Worm (Caenorhabditis elegans) whole organism, L3 larva: Measurements from ENCODE around the gene F47C12.7.

Experiments used
- R02D3.7 ChIP-seq: fragments of 150-350 bp; optimal IDR thresholded peaks from 2 replicates; lab custom pipeline; 2014; ENCODE audit warnings: missing biosample characterization, missing genetic modification characterization
- ZK546.5 ChIP-seq: sonication (generic microtip); optimal IDR thresholded peaks from 2 replicates; lab custom pipeline; 2017; ENCODE audit warnings: missing biosample characterization, missing genetic modification characterization
- aly-2 ChIP-seq: fragments of 150-350 bp; optimal IDR thresholded peaks from 2 replicates; lab custom pipeline; 2014; ENCODE audit warnings: missing biosample characterization, missing genetic modification characterization
- ama-1 ChIP-seq: fragments of 150-350 bp; optimal IDR thresholded peaks from 2 replicates; lab custom pipeline; 2018
- ceh-16 ChIP-seq: sonication (generic microtip); optimal IDR thresholded peaks from 2 replicates; lab custom pipeline; 2017; ENCODE audit warnings: missing biosample characterization, missing genetic modification characterization
- ceh-28 ChIP-seq: fragments of 150-350 bp; optimal IDR thresholded peaks from 2 replicates; lab custom pipeline; 2014; ENCODE audit warnings: missing biosample characterization, missing genetic modification reagents, missing genetic modification characterization
- ceh-82 ChIP-seq: fragments of 150-350 bp; optimal IDR thresholded peaks from 2 replicates; lab custom pipeline; 2014; ENCODE audit warnings: missing biosample characterization, missing genetic modification characterization
- ceh-9 ChIP-seq: sonication (generic microtip); optimal IDR thresholded peaks from 2 replicates; lab custom pipeline; 2018; ENCODE audit warnings: missing biosample characterization, missing genetic modification characterization
- daf-12 ChIP-seq: fragments of 150-350 bp; optimal IDR thresholded peaks from 2 replicates; lab custom pipeline; 2014; ENCODE audit warnings: missing biosample characterization, missing genetic modification reagents, missing genetic modification characterization
- egl-27 ChIP-seq: sonication (generic microtip); optimal IDR thresholded peaks from 4 replicates; lab custom pipeline; 2017; ENCODE audit warnings: missing biosample characterization, missing genetic modification reagents, missing genetic modification characterization
- egl-5 ChIP-seq: fragments of 150-350 bp; optimal IDR thresholded peaks from 2 replicates; lab custom pipeline; 2017; ENCODE audit warnings: missing biosample characterization, missing genetic modification reagents, missing genetic modification characterization, inconsistent platforms
- elt-1 ChIP-seq: fragments of 150-350 bp; optimal IDR thresholded peaks from 2 replicates; lab custom pipeline; 2014; ENCODE audit warnings: missing biosample characterization, missing genetic modification characterization
- elt-3 ChIP-seq, 3 experiments: fragments of 150-350 bp in 1 of 3; sonication (generic microtip) in 2 of 3; optimal IDR thresholded peaks; 2 replicates in 2 of 3; 4 replicates in 1 of 3; lab custom pipeline; 2014 to 2017; ENCODE audit warnings: missing biosample characterization in 3 of 3, missing genetic modification characterization in 3 of 3
- eor-1 ChIP-seq, 2 experiments: fragments of 150-350 bp; optimal IDR thresholded peaks; 2 replicates each; lab custom pipeline; 2014 to 2018; ENCODE audit warnings: missing biosample characterization in 2 of 2, missing genetic modification characterization in 2 of 2
- fkh-10 ChIP-seq: sonication (generic microtip); optimal IDR thresholded peaks from 2 replicates; lab custom pipeline; 2017; ENCODE audit warnings: missing biosample characterization, missing genetic modification reagents, missing genetic modification characterization
- fkh-2 ChIP-seq: fragments of 150-350 bp; optimal IDR thresholded peaks from 2 replicates; lab custom pipeline; 2014; ENCODE audit warnings: missing biosample characterization, missing genetic modification reagents, missing genetic modification characterization
- fos-1 ChIP-seq: fragments of 150-350 bp; optimal IDR thresholded peaks from 2 replicates; lab custom pipeline; 2014; ENCODE audit warnings: missing biosample characterization, missing genetic modification characterization
- jun-1 ChIP-seq: fragments of 150-350 bp; optimal IDR thresholded peaks from 2 replicates; lab custom pipeline; 2014; ENCODE audit warnings: missing biosample characterization, missing genetic modification reagents, missing genetic modification characterization
- lin-15B ChIP-seq: fragments of 150-350 bp; optimal IDR thresholded peaks from 2 replicates; lab custom pipeline; 2014; ENCODE audit warnings: missing biosample characterization, missing genetic modification characterization
- lsy-12 ChIP-seq: sonication (generic microtip); optimal IDR thresholded peaks from 2 replicates; lab custom pipeline; 2016; ENCODE audit warnings: mild to moderate bottlenecking, missing genetic modification characterization, missing compliant biosample characterization
- mdl-1 ChIP-seq: fragments of 150-350 bp; optimal IDR thresholded peaks from 2 replicates; lab custom pipeline; 2014; ENCODE audit warnings: missing biosample characterization, missing genetic modification characterization
- mml-1 ChIP-seq: fragments of 150-350 bp; sonication (generic microtip); optimal IDR thresholded peaks from 3 replicates; lab custom pipeline; 2014; ENCODE audit warnings: missing biosample characterization, missing genetic modification characterization
- nfya-1 ChIP-seq: sonication (generic microtip); optimal IDR thresholded peaks from 2 replicates; lab custom pipeline; 2017; ENCODE audit warnings: missing genetic modification characterization, mild to moderate bottlenecking, missing compliant biosample characterization, antibody characterized with exemption, moderate library complexity; ENCODE audit not compliant: insufficient read depth
- nhr-11 ChIP-seq: fragments of 150-350 bp; optimal IDR thresholded peaks from 2 replicates; lab custom pipeline; 2014; ENCODE audit warnings: missing biosample characterization, missing genetic modification characterization
- nhr-12 ChIP-seq: fragments of 150-350 bp; optimal IDR thresholded peaks from 2 replicates; lab custom pipeline; 2014; ENCODE audit warnings: missing biosample characterization, missing genetic modification characterization
- nhr-23 ChIP-seq: fragments of 150-350 bp; optimal IDR thresholded peaks from 2 replicates; lab custom pipeline; 2014; ENCODE audit warnings: missing biosample characterization, missing genetic modification reagents, missing genetic modification characterization
- nhr-25 ChIP-seq: sonication (generic microtip); optimal IDR thresholded peaks from 2 replicates; lab custom pipeline; 2017; ENCODE audit warnings: missing biosample characterization, missing genetic modification characterization
- nhr-28 ChIP-seq: fragments of 150-350 bp; optimal IDR thresholded peaks from 2 replicates; lab custom pipeline; 2014; ENCODE audit warnings: missing biosample characterization, missing genetic modification characterization
- nhr-43 ChIP-seq: sonication (generic microtip); optimal IDR thresholded peaks from 2 replicates; lab custom pipeline; 2016; ENCODE audit warnings: mild to moderate bottlenecking, missing genetic modification characterization, missing compliant biosample characterization; ENCODE audit not compliant: poor library complexity, severe bottlenecking
- nhr-67 ChIP-seq: fragments of 150-350 bp; optimal IDR thresholded peaks from 2 replicates; lab custom pipeline; 2014; ENCODE audit warnings: missing biosample characterization, missing genetic modification characterization
- nhr-76 ChIP-seq: fragments of 150-350 bp; sonication (generic microtip); optimal IDR thresholded peaks from 5 replicates; lab custom pipeline; 2014; ENCODE audit warnings: missing biosample characterization, missing genetic modification characterization
- nhr-77 ChIP-seq: fragments of 150-350 bp; optimal IDR thresholded peaks from 2 replicates; lab custom pipeline; 2014; ENCODE audit warnings: missing biosample characterization, missing genetic modification characterization
- pha-4 ChIP-seq: fragments of 150-350 bp; optimal IDR thresholded peaks from 2 replicates; lab custom pipeline; 2014; ENCODE audit warnings: missing biosample characterization, missing genetic modification reagents, missing genetic modification characterization
- pqm-1 ChIP-seq: fragments of 150-350 bp; optimal IDR thresholded peaks from 2 replicates; lab custom pipeline; 2017; ENCODE audit warnings: missing biosample characterization, missing genetic modification characterization, inconsistent platforms
- sea-2 ChIP-seq: fragments of 150-350 bp; sonication (generic microtip); optimal IDR thresholded peaks from 4 replicates; lab custom pipeline; 2014; ENCODE audit warnings: missing biosample characterization, missing genetic modification reagents, missing genetic modification characterization
- skn-1 ChIP-seq: fragments of 150-350 bp; optimal IDR thresholded peaks from 2 replicates; lab custom pipeline; 2014; ENCODE audit warnings: missing biosample characterization, missing genetic modification characterization
- snpc-4 ChIP-seq: fragments of 150-350 bp; optimal IDR thresholded peaks from 2 replicates; lab custom pipeline; 2014; ENCODE audit warnings: missing biosample characterization, missing genetic modification characterization
- tbx-2 ChIP-seq: sonication (generic microtip); optimal IDR thresholded peaks from 2 replicates; lab custom pipeline; 2016; ENCODE audit warnings: mild to moderate bottlenecking, missing genetic modification characterization, missing compliant biosample characterization
- unc-39 ChIP-seq: sonication (generic microtip); optimal IDR thresholded peaks from 4 replicates; lab custom pipeline; 2017; ENCODE audit warnings: missing biosample characterization, missing genetic modification characterization
- unc-62 ChIP-seq: fragments of 150-350 bp; sonication (generic microtip); optimal IDR thresholded peaks from 4 replicates; lab custom pipeline; 2014; ENCODE audit warnings: missing biosample characterization, missing genetic modification reagents, missing genetic modification characterization
- zag-1 ChIP-seq: fragments of 150-350 bp; optimal IDR thresholded peaks from 2 replicates; lab custom pipeline; 2014; ENCODE audit warnings: missing biosample characterization, missing genetic modification characterization
- ztf-11 ChIP-seq: fragments of 150-350 bp; optimal IDR thresholded peaks from 2 replicates; lab custom pipeline; 2014; ENCODE audit warnings: missing biosample characterization, missing genetic modification characterization
- ztf-4 ChIP-seq: fragments of 150-350 bp; optimal IDR thresholded peaks from 2 replicates; lab custom pipeline; 2014; ENCODE audit warnings: missing biosample characterization, missing genetic modification characterization

F47C12.7 gene

DNA sequence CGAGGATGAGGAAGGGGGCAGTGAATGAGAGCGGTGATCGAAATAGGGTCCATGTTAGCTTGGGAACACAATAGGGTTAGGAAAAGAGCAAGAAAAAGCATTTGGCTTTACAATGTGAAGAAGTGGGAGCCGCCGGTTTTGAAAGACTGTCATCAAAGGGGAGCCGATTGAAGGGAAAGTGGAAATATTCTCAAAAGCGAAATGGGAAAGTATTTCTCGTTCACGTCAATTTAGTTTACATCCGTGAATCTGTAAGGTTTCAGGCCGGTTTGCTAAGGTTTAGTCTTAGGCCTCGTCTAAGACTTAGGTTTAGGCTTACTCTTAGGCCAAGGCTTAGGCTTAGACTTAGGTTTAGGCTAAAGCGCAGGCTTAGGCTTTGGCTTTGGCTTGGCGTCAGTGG, at the start of gene F47C12.7:
TSS of gene F47C12.7 (minus strand) at position 101 of the 400 bp plus-strand sequence.
- no peak for TF ChIP-seq snpc-4 (tag; lab: Kevin White, UChicago)
- no peak for TF ChIP-seq nhr-76 (tag; lab: Kevin White, UChicago)
- no peak for TF ChIP-seq R02D3.7 (tag; lab: Kevin White, UChicago)
- no peak for TF ChIP-seq mml-1 (tag; lab: Kevin White, UChicago)
- no peak for TF ChIP-seq mdl-1
- TF ChIP-seq skn-1 (tag; lab: Kevin White, UChicago) = no peak
- no peak for TF ChIP-seq elt-3 (tag; optimal IDR thresholded peaks at IDR 0.05; lab: Kevin White, UChicago)
- no peak for TF ChIP-seq ceh-9
- no peak for TF ChIP-seq pqm-1 (tag; lab: Kevin White, UChicago)
- no peak for TF ChIP-seq ama-1 (lab: Kevin White, UChicago)
- no peak for TF ChIP-seq fkh-2 (tag; lab: Kevin White, UChicago)
- TF ChIP-seq ztf-11 (tag; lab: Kevin White, UChicago) = no peak
- TF ChIP-seq ceh-28 (tag; lab: Kevin White, UChicago) = no peak
- no peak for TF ChIP-seq jun-1 (tag; lab: Kevin White, UChicago)
- no peak for TF ChIP-seq lsy-12 (tag; lab: Kevin White, UChicago)
- TF ChIP-seq zag-1 (tag; lab: Kevin White, UChicago) = no peak
- TF ChIP-seq ztf-4 = no peak
- TF ChIP-seq nhr-67 (tag; lab: Kevin White, UChicago) = no peak
- TF ChIP-seq nhr-25 (tag; lab: Kevin White, UChicago) = no peak
- no peak for TF ChIP-seq eor-1 (tag; optimal IDR thresholded peaks at IDR 0.05; lab: Kevin White, UChicago)

DNA sequence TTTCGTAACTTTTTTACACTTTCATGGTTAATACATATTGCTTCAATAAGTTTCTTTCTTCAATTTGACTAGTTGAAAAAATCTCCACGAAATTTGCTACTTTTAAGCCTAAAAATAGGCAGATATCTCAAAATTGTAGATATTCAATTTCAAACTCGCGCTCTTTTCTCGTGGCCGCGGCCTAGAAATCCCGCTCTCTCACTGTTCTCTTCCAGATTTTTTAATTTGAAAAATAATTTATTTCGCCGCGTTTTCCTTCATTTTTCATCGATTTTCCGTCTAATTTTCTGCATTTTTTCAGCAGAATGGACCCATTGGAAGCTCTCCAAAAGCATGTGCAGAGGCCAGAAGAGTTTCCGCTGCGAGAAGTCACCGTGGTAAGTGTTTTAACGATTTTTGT, 47.0 kb upstream of the F47C12.7 start, which contains the start of gene cdc-73:
TSS of gene cdc-73 (plus strand) at position 302 of the 400 bp plus-strand sequence.
- TF ChIP-seq zag-1 (tag; lab: Kevin White, UChicago) (no peak), snpc-4 (tag; lab: Kevin White, UChicago) (peak; percentile 35), nfya-1 (peak; percentile 35), R02D3.7 (tag; lab: Kevin White, UChicago) (no peak), daf-12 (tag; lab: Kevin White, UChicago) (no peak), ceh-82 (no peak), ZK546.5 (tag; lab: Kevin White, UChicago) (no peak), nhr-12 (tag; lab: Kevin White, UChicago) (no peak), nhr-23 (tag; lab: Kevin White, UChicago) (peak; percentile 10), elt-1 (tag; lab: Kevin White, UChicago) (no peak), ztf-4 (no peak), tbx-2 (tag; lab: Kevin White, UChicago) (no peak), unc-39 (tag; lab: Kevin White, UChicago) (no peak), nhr-77 (no peak), fos-1 (no peak), mdl-1 (no peak), mml-1 (tag; lab: Kevin White, UChicago) (no peak), unc-62 (no peak), lsy-12 (tag; lab: Kevin White, UChicago) (no peak), fkh-10 (GFP tag; lab: Kevin White, UChicago) (no peak), nhr-28 (no peak), aly-2 (tag; lab: Kevin White, UChicago) (no peak), pha-4 (tag; lab: Kevin White, UChicago) (peak; percentile 39), skn-1 (tag; lab: Kevin White, UChicago) (no peak), egl-5 (no peak), sea-2 (GFP tag; lab: Kevin White, UChicago) (no peak), egl-27 (tag; lab: Kevin White, UChicago) (no peak), nhr-43 (tag; lab: Kevin White, UChicago) (no peak), ceh-16 (tag; lab: Kevin White, UChicago) (no peak), lin-15B (peak; percentile 19), nhr-11 (no peak), nhr-67 (tag; lab: Kevin White, UChicago) (no peak)
- TF ChIP-seq, all 47 proteins: peak for 5
